Fruit fly (Drosophila melanogaster) whole organism, pupa: Measurements from ENCODE around the gene cmet.
A peak's percentile ranks its signal among the peaks of the same experiment; 100 is the strongest.

Experiments used
- CG10348 ChIP-seq: fragments of 200-800 bp; sonication (Bioruptor generic); IDR thresholded peaks from 2 replicates; pipeline ENCODE4 v1.3.6; 2022; ENCODE audit warnings: missing biosample characterization, missing genetic modification characterization
- CG12605 ChIP-seq: fragments of 200-800 bp; sonication (Bioruptor generic); IDR thresholded peaks from 2 replicates; pipeline ENCODE4 v1.3.6; 2022; ENCODE audit warnings: missing biosample characterization, missing genetic modification characterization
- CG13204 ChIP-seq: fragments of 200-800 bp; sonication (Bioruptor generic); optimal IDR thresholded peaks from 2 replicates; lab custom pipeline; 2018; ENCODE audit warnings: missing biosample characterization, mild to moderate bottlenecking, missing genetic modification characterization, moderate library complexity
- CG14655 ChIP-seq: fragments of 200-800 bp; sonication (Bioruptor generic); optimal IDR thresholded peaks from 3 replicates; lab custom pipeline; 2017; ENCODE audit warnings: mild to moderate bottlenecking, missing biosample characterization, missing genetic modification reagents, missing genetic modification characterization
- CG15710 ChIP-seq: fragments of 200-800 bp; sonication (Bioruptor generic); optimal IDR thresholded peaks from 2 replicates; lab custom pipeline; 2018; ENCODE audit warnings: missing biosample characterization, mild to moderate bottlenecking, missing genetic modification characterization, moderate library complexity
- CG17806 ChIP-seq: fragments of 200-800 bp; sonication (Bioruptor generic); optimal IDR thresholded peaks from 2 replicates; lab custom pipeline; 2018; ENCODE audit warnings: missing biosample characterization, mild to moderate bottlenecking, missing genetic modification characterization, moderate library complexity
- CG32121 ChIP-seq: fragments of 200-800 bp; sonication (Bioruptor generic); IDR thresholded peaks from 2 replicates; pipeline ENCODE4 v1.3.6; 2022; ENCODE audit warnings: missing biosample characterization, missing genetic modification characterization
- CG34367 ChIP-seq: fragments of 200-800 bp; sonication (Bioruptor generic); optimal IDR thresholded peaks from 2 replicates; lab custom pipeline; 2018; ENCODE audit warnings: missing biosample characterization, mild to moderate bottlenecking, missing genetic modification characterization
- CG4496 ChIP-seq: fragments of 200-800 bp; sonication (Bioruptor generic); IDR thresholded peaks from 3 replicates; pipeline ENCODE4 v1.3.6; 2022; ENCODE audit warnings: missing biosample characterization, missing genetic modification characterization
- CG8159 ChIP-seq: fragments of 200-800 bp; sonication (Bioruptor generic); optimal IDR thresholded peaks from 3 replicates; lab custom pipeline; 2018; ENCODE audit warnings: missing biosample characterization, mild to moderate bottlenecking, missing genetic modification characterization, moderate library complexity
- CG8301 ChIP-seq: fragments of 200-800 bp; sonication (Bioruptor generic); optimal IDR thresholded peaks from 2 replicates; lab custom pipeline; 2018; ENCODE audit warnings: missing biosample characterization, mild to moderate bottlenecking, missing genetic modification characterization
- CG9948 ChIP-seq: fragments of 200-800 bp; sonication (Bioruptor generic); optimal IDR thresholded peaks from 2 replicates; lab custom pipeline; 2018; ENCODE audit warnings: missing biosample characterization, mild to moderate bottlenecking, missing genetic modification characterization, moderate library complexity
- D1 ChIP-seq: fragments of 200-800 bp; sonication (Bioruptor generic); optimal IDR thresholded peaks from 2 replicates; lab custom pipeline; 2018; ENCODE audit warnings: missing biosample characterization, mild to moderate bottlenecking, missing genetic modification characterization, moderate library complexity
- EcR ChIP-seq: fragments of 200-800 bp; sonication (Bioruptor generic); optimal IDR thresholded peaks from 3 replicates; lab custom pipeline; 2019; ENCODE audit warnings: missing biosample characterization, missing genetic modification characterization, mild to moderate bottlenecking, moderate library complexity, missing genetic modification reagents
- Ets98B ChIP-seq: fragments of 200-800 bp; sonication (Bioruptor generic); IDR thresholded peaks from 2 replicates; pipeline ENCODE4 v1.3.6; 2022; ENCODE audit warnings: missing biosample characterization, missing genetic modification characterization
- Pif1A ChIP-seq: fragments of 200-800 bp; sonication (Bioruptor generic); optimal IDR thresholded peaks from 3 replicates; lab custom pipeline; 2016; ENCODE audit warnings: missing biosample characterization, missing genetic modification characterization
- Pif1B ChIP-seq: fragments of 200-800 bp; sonication (Bioruptor generic); optimal IDR thresholded peaks from 3 replicates; lab custom pipeline; 2016; ENCODE audit warnings: missing biosample characterization, missing genetic modification characterization
- Snoo ChIP-seq: fragments of 200-800 bp; sonication (Bioruptor generic); optimal IDR thresholded peaks from 3 replicates; lab custom pipeline; 2017; ENCODE audit warnings: missing biosample characterization, mild to moderate bottlenecking, missing genetic modification characterization, inconsistent platforms
- fd96Ca ChIP-seq: fragments of 200-800 bp; sonication (Bioruptor generic); IDR thresholded peaks from 3 replicates; pipeline ENCODE4 v1.3.6; 2022; ENCODE audit warnings: missing biosample characterization, missing genetic modification characterization
- gl ChIP-seq: fragments of 200-800 bp; sonication (Bioruptor generic); optimal IDR thresholded peaks from 2 replicates; lab custom pipeline; 2018; ENCODE audit warnings: missing biosample characterization, mild to moderate bottlenecking, missing genetic modification characterization
- rn ChIP-seq: fragments of 200-800 bp; sonication (Bioruptor generic); IDR thresholded peaks from 2 replicates; pipeline ENCODE4 v1.3.6; 2022; ENCODE audit warnings: missing biosample characterization, missing genetic modification characterization

Gene cmet

DNA sequence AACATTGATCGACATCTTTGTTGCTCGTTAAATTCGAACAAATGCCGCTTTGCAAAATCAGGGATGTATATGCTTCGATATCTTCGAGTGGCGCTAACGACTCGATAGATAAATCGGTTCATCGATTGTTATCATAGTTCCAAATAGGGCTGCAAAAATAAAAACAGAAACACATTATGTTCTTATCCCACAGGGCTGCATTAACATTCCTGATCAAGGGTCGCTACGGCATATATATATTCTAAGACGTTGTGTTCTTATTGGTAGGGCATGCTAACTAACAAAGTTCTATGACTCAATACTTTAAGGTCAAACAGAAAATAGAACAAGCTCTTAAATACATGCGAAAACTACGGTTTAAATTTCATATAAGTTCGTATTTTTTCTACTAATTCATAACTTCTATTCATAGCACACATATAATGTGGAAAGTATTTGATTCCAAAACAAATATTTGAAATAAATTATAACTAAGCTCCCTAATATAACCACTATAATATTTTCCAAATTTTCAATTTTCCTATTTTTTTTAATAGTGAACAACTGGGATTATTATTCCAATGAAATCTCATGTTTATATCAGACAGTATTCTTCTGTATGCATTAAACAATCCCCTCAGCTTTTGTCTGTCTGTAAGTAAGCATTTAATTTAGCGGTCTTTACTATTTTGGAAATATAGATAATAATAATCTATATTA lies at the start of gene cmet:
Gene cmet, minus strand, starts transcription at position 70 of the 699 bp plus-strand sequence.
- TF ChIP-seq rn (GFP tag; lab: Robert Waterston, UW), result peak; percentile 38; the same call in 1 of the 2 replicates
- TF ChIP-seq Ets98B (GFP tag; lab: Robert Waterston, UW), result no peak
- no peak for TF ChIP-seq CG10348
- no peak for TF ChIP-seq Pif1A (GFP tag; lab: Kevin White, UChicago)
- TF ChIP-seq CG15710 (tag; lab: Kevin White, UChicago), result peak; percentile 22
- no peak for TF ChIP-seq CG14655 (GFP tag; lab: Kevin White, UChicago)
- TF ChIP-seq fd96Ca (GFP tag; lab: Robert Waterston, UW), result peak; percentile 12; the same call in 1 of the 3 replicates
- TF ChIP-seq CG8301, result no peak
- TF ChIP-seq CG32121 (GFP tag; lab: Robert Waterston, UW), result no peak
- TF ChIP-seq CG13204, result no peak
- no peak for TF ChIP-seq D1 (tag; lab: Kevin White, UChicago)
- 0 out of 3 replicates have a peak, but pooled peaks have one; percentile 18 for TF ChIP-seq CG4496

DNA sequence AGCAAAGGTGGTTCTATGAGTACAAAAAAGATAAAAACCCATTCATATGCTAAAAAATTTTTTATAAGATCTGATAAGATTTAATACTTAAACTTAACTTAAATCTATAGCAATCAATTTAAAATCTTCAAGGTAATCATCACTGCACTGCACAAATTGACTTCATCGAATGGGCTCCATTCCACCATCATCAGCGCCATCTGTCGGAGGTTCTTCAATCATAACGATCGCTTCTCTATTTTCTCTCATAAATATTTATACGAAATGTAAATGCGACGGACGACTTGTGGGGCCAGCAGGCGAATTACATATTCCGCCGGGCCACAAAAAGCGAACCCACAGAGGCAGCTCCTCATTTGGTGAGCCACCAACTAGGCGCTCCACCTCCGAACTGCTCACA lies 49.7 kb upstream of the cmet start:
- TF ChIP-seq CG10348, result no peak
- TF ChIP-seq rn (GFP tag; lab: Robert Waterston, UW), result no peak
- TF ChIP-seq CG34367 (tag; lab: Kevin White, UChicago), result no peak
- TF ChIP-seq CG14655 (GFP tag; lab: Kevin White, UChicago), result no peak
- no peak for TF ChIP-seq Snoo
- no peak for TF ChIP-seq CG4496
- TF ChIP-seq CG17806, result no peak
- no peak for TF ChIP-seq CG12605 (GFP tag; lab: Robert Waterston, UW)
- TF ChIP-seq CG13204, result no peak
- no peak for TF ChIP-seq D1 (tag; lab: Kevin White, UChicago)
- no peak for TF ChIP-seq gl (tag; lab: Kevin White, UChicago)
- no peak for TF ChIP-seq fd96Ca (GFP tag; lab: Robert Waterston, UW)

DNA sequence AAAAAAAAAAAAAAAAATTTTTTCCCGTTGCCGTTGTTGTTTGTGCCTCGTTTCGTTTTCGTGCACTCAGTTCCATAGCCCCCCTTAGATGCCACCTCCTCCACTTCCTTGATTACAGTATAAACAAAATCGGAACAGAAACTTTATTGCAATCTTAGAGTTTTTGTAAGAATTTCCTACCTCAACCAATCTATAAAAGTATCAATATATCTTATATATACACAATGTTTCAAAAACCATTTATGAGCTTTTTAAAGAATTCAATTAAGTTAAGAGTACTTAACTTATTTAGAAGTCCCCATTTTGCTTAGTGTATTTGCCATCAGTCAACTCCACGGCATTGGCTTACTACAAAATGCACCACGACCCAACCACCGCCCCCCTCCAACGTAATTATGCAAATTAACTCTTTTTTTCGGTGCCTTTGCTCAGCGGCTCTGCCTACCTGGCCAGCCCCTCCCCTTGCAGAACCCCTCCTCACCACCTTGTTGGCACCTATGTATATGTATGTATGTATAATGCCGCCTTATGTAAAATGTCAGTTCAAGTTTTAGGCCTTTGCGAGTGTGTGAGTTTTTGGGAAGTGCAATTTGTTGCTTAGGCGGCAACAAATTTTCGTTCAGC lies 49.0 kb upstream of the cmet start:
- TF ChIP-seq CG8159 (tag; lab: Kevin White, UChicago) (no peak), D1 (tag; lab: Kevin White, UChicago) (no peak), Pif1B (GFP tag; lab: Kevin White, UChicago) (no peak), CG14655 (GFP tag; lab: Kevin White, UChicago) (no peak), Snoo (no peak), CG15710 (tag; lab: Kevin White, UChicago) (no peak), CG12605 (GFP tag; lab: Robert Waterston, UW) (no peak), CG4496 (no peak), gl (tag; lab: Kevin White, UChicago) (no peak), Pif1A (GFP tag; lab: Kevin White, UChicago) (no peak), Ets98B (GFP tag; lab: Robert Waterston, UW) (no peak), CG32121 (GFP tag; lab: Robert Waterston, UW) (no peak)

DNA sequence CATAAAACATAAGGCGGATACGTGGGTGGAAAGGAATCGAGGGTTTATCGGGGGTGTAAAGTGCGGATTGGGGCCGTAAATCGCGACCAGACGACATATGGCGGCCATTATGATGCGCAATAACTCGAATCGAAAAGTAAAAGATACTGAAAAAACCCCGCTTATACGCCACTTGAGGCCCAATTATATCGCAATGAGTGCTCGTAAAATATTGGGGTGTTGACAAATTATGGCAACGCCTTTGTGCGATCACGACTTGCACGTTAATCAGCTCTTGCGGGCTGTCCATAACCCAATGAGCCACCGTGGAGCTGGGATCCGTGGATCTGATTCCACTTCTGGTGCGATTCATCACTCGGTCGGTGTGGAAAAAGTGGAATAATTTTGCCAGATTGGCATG lies 41.0 kb upstream of the cmet start:
- TF ChIP-seq EcR (GFP tag; lab: Kevin White, UChicago) (no peak), Pif1A (GFP tag; lab: Kevin White, UChicago) (no peak), CG10348 (no peak), CG32121 (GFP tag; lab: Robert Waterston, UW) (no peak), D1 (tag; lab: Kevin White, UChicago) (no peak), fd96Ca (GFP tag; lab: Robert Waterston, UW) (no peak), CG13204 (no peak), CG17806 (no peak), CG15710 (tag; lab: Kevin White, UChicago) (no peak), rn (GFP tag; lab: Robert Waterston, UW) (no peak), CG14655 (GFP tag; lab: Kevin White, UChicago) (no peak), CG8301 (no peak), CG12605 (GFP tag; lab: Robert Waterston, UW) (no peak), Snoo (no peak)

DNA sequence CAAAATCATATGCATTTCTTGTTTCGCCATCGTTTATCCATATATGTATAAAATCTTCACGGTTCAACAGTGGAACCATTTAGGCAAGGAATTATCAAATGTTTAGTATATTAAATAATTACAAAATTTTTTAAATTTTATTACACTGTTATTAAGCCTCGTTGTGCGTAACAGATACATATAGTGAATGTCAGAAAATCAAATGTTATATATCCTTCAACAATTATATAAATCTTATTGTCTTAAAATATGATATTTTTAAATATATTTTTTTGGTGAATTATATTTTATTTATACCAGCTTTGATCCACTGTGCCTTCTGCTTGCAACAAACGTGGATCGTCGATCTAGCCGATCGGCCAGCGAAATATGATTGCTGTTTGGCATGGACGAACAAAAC lies 38.3 kb upstream of the cmet start:
- no peak for TF ChIP-seq fd96Ca (GFP tag; lab: Robert Waterston, UW)
- TF ChIP-seq D1 (tag; lab: Kevin White, UChicago), result no peak
- TF ChIP-seq CG9948 (tag; lab: Kevin White, UChicago), result peak; percentile 47
- TF ChIP-seq CG34367 (tag; lab: Kevin White, UChicago), result peak; percentile 61
- TF ChIP-seq Snoo, result no peak
- TF ChIP-seq CG10348, result no peak
- no peak for TF ChIP-seq CG12605 (GFP tag; lab: Robert Waterston, UW)
- no peak for TF ChIP-seq Pif1B (GFP tag; lab: Kevin White, UChicago)
- no peak for TF ChIP-seq CG13204
- no peak for TF ChIP-seq Pif1A (GFP tag; lab: Kevin White, UChicago)
- peak; percentile 20 for TF ChIP-seq CG17806
- TF ChIP-seq CG15710 (tag; lab: Kevin White, UChicago), result peak; percentile 82
- peak; percentile 17 for TF ChIP-seq CG8159 (tag; lab: Kevin White, UChicago)
- TF ChIP-seq gl (tag; lab: Kevin White, UChicago), result no peak
- TF ChIP-seq CG32121 (GFP tag; lab: Robert Waterston, UW), result no peak
- no peak for TF ChIP-seq EcR (GFP tag; lab: Kevin White, UChicago)
- TF ChIP-seq CG14655 (GFP tag; lab: Kevin White, UChicago), result peak; percentile 16
